Worm (Caenorhabditis elegans) whole organism, L2 larva: ENCODE measurements around the gene F53F8.6.

Experiments
- C34F6.9 ChIP-seq: fragments of 150-350 bp; optimal IDR thresholded peaks from 2 replicates; lab custom pipeline; 2014; ENCODE audit warnings: missing biosample characterization, missing genetic modification characterization
- F13H6.1 ChIP-seq: sonication (generic microtip); optimal IDR thresholded peaks from 2 replicates; lab custom pipeline; 2016; ENCODE audit warnings: missing genetic modification characterization, missing compliant biosample characterization
- Y55F3AM.14 ChIP-seq: fragments of 200-800 bp; sonication (Bioruptor generic); optimal IDR thresholded peaks from 2 replicates; lab custom pipeline; 2018; ENCODE audit warnings: mild to moderate bottlenecking, missing genetic modification characterization, missing compliant biosample characterization
- aly-2 ChIP-seq: fragments of 150-350 bp; optimal IDR thresholded peaks from 2 replicates; lab custom pipeline; 2014; ENCODE audit warnings: missing biosample characterization, missing genetic modification characterization
- ama-1 ChIP-seq: fragments of 150-350 bp; optimal IDR thresholded peaks from 2 replicates; lab custom pipeline; 2018; ENCODE audit warnings: inconsistent platforms
- blmp-1 ChIP-seq: sonication (generic microtip); optimal IDR thresholded peaks from 2 replicates; lab custom pipeline; 2017; ENCODE audit warnings: missing genetic modification characterization, mild to moderate bottlenecking, missing compliant biosample characterization, antibody characterized with exemption, moderate library complexity; ENCODE audit not compliant: insufficient read depth
- ceh-82 ChIP-seq: fragments of 150-350 bp; optimal IDR thresholded peaks from 2 replicates; lab custom pipeline; 2014; ENCODE audit warnings: missing biosample characterization, missing genetic modification characterization
- crh-2 ChIP-seq: sonication (generic microtip); optimal IDR thresholded peaks from 2 replicates; lab custom pipeline; 2017; ENCODE audit warnings: missing biosample characterization, missing genetic modification characterization
- dmd-4 ChIP-seq: sonication (generic microtip); optimal IDR thresholded peaks from 2 replicates; lab custom pipeline; 2017; ENCODE audit warnings: missing biosample characterization, missing genetic modification characterization
- egl-27 ChIP-seq: sonication (generic microtip); optimal IDR thresholded peaks from 3 replicates; lab custom pipeline; 2017; ENCODE audit warnings: missing biosample characterization, missing genetic modification reagents, missing genetic modification characterization
- elt-3 ChIP-seq: sonication (generic microtip); optimal IDR thresholded peaks from 2 replicates; lab custom pipeline; 2017; ENCODE audit warnings: missing biosample characterization, missing genetic modification characterization
- fos-1 ChIP-seq: fragments of 150-350 bp; optimal IDR thresholded peaks from 2 replicates; lab custom pipeline; 2014; ENCODE audit warnings: missing biosample characterization, missing genetic modification characterization
- gmeb-1 ChIP-seq: fragments of 150-350 bp; optimal IDR thresholded peaks from 2 replicates; lab custom pipeline; 2014; ENCODE audit warnings: missing biosample characterization, missing genetic modification characterization
- lin-11 ChIP-seq: fragments of 150-350 bp; sonication (generic microtip); optimal IDR thresholded peaks from 2 replicates; lab custom pipeline; 2014; ENCODE audit warnings: missing biosample characterization, missing genetic modification characterization, inconsistent platforms, mixed read lengths
- lin-13 ChIP-seq: fragments of 150-350 bp; optimal IDR thresholded peaks from 2 replicates; lab custom pipeline; 2014; ENCODE audit warnings: missing biosample characterization, missing genetic modification reagents, missing genetic modification characterization
- lin-39 ChIP-seq: fragments of 150-350 bp; optimal IDR thresholded peaks from 2 replicates; lab custom pipeline; 2014; ENCODE audit warnings: missing biosample characterization, missing genetic modification reagents, missing genetic modification characterization
- lsy-2 ChIP-seq, 2 experiments: fragments of 150-350 bp in 1 of 2; sonication (generic microtip) in 1 of 2; optimal IDR thresholded peaks; 2 replicates each; lab custom pipeline; 2014 to 2017; ENCODE audit warnings: missing biosample characterization in 2 of 2, missing genetic modification characterization in 2 of 2
- mab-5 ChIP-seq: fragments of 150-350 bp; optimal IDR thresholded peaks from 2 replicates; lab custom pipeline; 2014; ENCODE audit warnings: missing biosample characterization, missing genetic modification characterization
- mbf-1 ChIP-seq: sonication (generic microtip); optimal IDR thresholded peaks from 2 replicates; lab custom pipeline; 2017; ENCODE audit warnings: missing biosample characterization, missing genetic modification characterization
- nhr-10 ChIP-seq: sonication (generic microtip); optimal IDR thresholded peaks from 2 replicates; lab custom pipeline; 2017; ENCODE audit warnings: missing biosample characterization, missing genetic modification characterization
- nhr-12 ChIP-seq: fragments of 150-350 bp; optimal IDR thresholded peaks from 2 replicates; lab custom pipeline; 2014; ENCODE audit warnings: missing biosample characterization, missing genetic modification characterization
- nhr-129 ChIP-seq: fragments of 150-350 bp; optimal IDR thresholded peaks from 2 replicates; lab custom pipeline; 2014; ENCODE audit warnings: missing biosample characterization, missing genetic modification characterization
- nhr-23 ChIP-seq: fragments of 150-350 bp; optimal IDR thresholded peaks from 2 replicates; lab custom pipeline; 2014; ENCODE audit warnings: missing biosample characterization, missing genetic modification reagents, missing genetic modification characterization
- nhr-25 ChIP-seq: fragments of 150-350 bp; sonication (generic microtip); optimal IDR thresholded peaks from 3 replicates; lab custom pipeline; 2014; ENCODE audit warnings: missing biosample characterization, missing genetic modification characterization
- nhr-77 ChIP-seq: fragments of 150-350 bp; optimal IDR thresholded peaks from 2 replicates; lab custom pipeline; 2014; ENCODE audit warnings: missing biosample characterization, missing genetic modification characterization
- skn-1 ChIP-seq: sonication (generic microtip); optimal IDR thresholded peaks from 2 replicates; lab custom pipeline; 2017; ENCODE audit warnings: missing biosample characterization, missing genetic modification characterization
- sma-3 ChIP-seq: sonication (generic microtip); optimal IDR thresholded peaks from 2 replicates; lab custom pipeline; 2016; ENCODE audit warnings: missing genetic modification reagents, missing genetic modification characterization, missing compliant biosample characterization
- sma-9 ChIP-seq, 2 experiments: fragments of 150-350 bp in 1 of 2; sonication (generic microtip) in 1 of 2; optimal IDR thresholded peaks; 2 replicates each; lab custom pipeline; 2014 to 2016; ENCODE audit warnings: missing genetic modification characterization in 2 of 2, mild to moderate bottlenecking in 1 of 2, missing biosample characterization in 1 of 2, missing compliant biosample characterization in 1 of 2, missing genetic modification reagents in 1 of 2, moderate library complexity in 1 of 2
- unc-39 ChIP-seq: fragments of 150-350 bp; optimal IDR thresholded peaks from 2 replicates; lab custom pipeline; 2014; ENCODE audit warnings: missing biosample characterization, missing genetic modification characterization
- unc-55 ChIP-seq: fragments of 150-350 bp; sonication (generic microtip); optimal IDR thresholded peaks from 3 replicates; lab custom pipeline; 2014; ENCODE audit warnings: missing biosample characterization, missing genetic modification reagents, missing genetic modification characterization
- unc-62 ChIP-seq: fragments of 150-350 bp; optimal IDR thresholded peaks from 2 replicates; lab custom pipeline; 2014; ENCODE audit warnings: missing biosample characterization, missing genetic modification reagents, missing genetic modification characterization
- ztf-1 ChIP-seq: fragments of 200-800 bp; sonication (Bioruptor generic); conservative IDR thresholded peaks from 2 replicates; pipeline ENCODE4 v1.3.6; 2022; ENCODE audit warnings: missing genetic modification characterization, missing compliant biosample characterization
- ztf-4 ChIP-seq: fragments of 150-350 bp; optimal IDR thresholded peaks from 2 replicates; lab custom pipeline; 2014; ENCODE audit warnings: missing biosample characterization, missing genetic modification characterization

The F53F8.6 gene

ce11 chrV:20682309-20682708 lies 21.7 kb upstream of the F53F8.6 start:
- TF ChIP-seq ama-1 (lab: Kevin White, UChicago) = no peak
- no peak for TF ChIP-seq egl-27 (tag; lab: Kevin White, UChicago)
- TF ChIP-seq lsy-2 (tag; optimal IDR thresholded peaks at IDR 0.05; lab: Kevin White, UChicago) = no peak
- TF ChIP-seq aly-2 = no peak
- no peak for TF ChIP-seq nhr-77 (tag; lab: Kevin White, UChicago)
- TF ChIP-seq gmeb-1 (tag; lab: Kevin White, UChicago) = no peak
- TF ChIP-seq lin-13 = no peak
- no peak for TF ChIP-seq sma-3 (GFP tag; lab: Kevin White, UChicago)
- TF ChIP-seq ceh-82 (tag; lab: Kevin White, UChicago) = no peak
- no peak for TF ChIP-seq unc-55 (GFP tag; lab: Kevin White, UChicago)

- TF ChIP-seq lsy-2 (tag; optimal IDR thresholded peaks at IDR 0.05; lab: Kevin White, UChicago) = no peak
- no peak for TF ChIP-seq crh-2 (tag; lab: Kevin White, UChicago)
- TF ChIP-seq nhr-129 (tag; lab: Kevin White, UChicago) = no peak
- no peak for TF ChIP-seq ztf-4
- TF ChIP-seq skn-1 = no peak
- no peak for TF ChIP-seq ama-1 (lab: Kevin White, UChicago)
- TF ChIP-seq nhr-77 (tag; lab: Kevin White, UChicago) = no peak
- TF ChIP-seq nhr-12 (tag; lab: Kevin White, UChicago) = no peak
- no peak for TF ChIP-seq dmd-4 (tag; lab: Kevin White, UChicago)
- TF ChIP-seq lin-13 = no peak
These were observed 18.6 kb upstream of the F53F8.6 start, which contains the start of gene klf-2 for ce11 chrV:20685383-20685782. klf-2 (plus strand) TSS chrV:20685683.

ce11 chrV:20689481-20690039 lies 14.5 kb upstream of the F53F8.6 start, which contains the start of gene F53F8.3:
F53F8.3 (minus strand) TSS chrV:20689531.
- TF ChIP-seq elt-3 (no peak), ztf-4 (no peak), skn-1 (no peak)
- TF ChIP-seq, all 48 proteins: peak for 0

ce11 chrV:20691585-20691984 lies 12.4 kb upstream of the F53F8.6 start, which contains the start of gene F53F8.4:
F53F8.4 (minus strand) TSS chrV:20691685.
- TF ChIP-seq sma-3 (GFP tag; lab: Kevin White, UChicago) = no peak
- TF ChIP-seq ztf-4 = no peak
- TF ChIP-seq fos-1 (tag; lab: Kevin White, UChicago) = no peak
- TF ChIP-seq mab-5 = no peak
- no peak for TF ChIP-seq gmeb-1 (tag; lab: Kevin White, UChicago)
- TF ChIP-seq elt-3 = no peak
- TF ChIP-seq F13H6.1 (tag; lab: Kevin White, UChicago) = no peak
- TF ChIP-seq ztf-1 = no peak
- TF ChIP-seq egl-27 (tag; lab: Kevin White, UChicago) = no peak
- no peak for TF ChIP-seq unc-62 (GFP tag; lab: Kevin White, UChicago)
- no peak for TF ChIP-seq unc-39 (tag; lab: Kevin White, UChicago)
- TF ChIP-seq nhr-25 (tag; lab: Kevin White, UChicago) = no peak
- TF ChIP-seq mbf-1 (tag; lab: Kevin White, UChicago) = no peak
- no peak for TF ChIP-seq lin-11
- no peak for TF ChIP-seq blmp-1

ce11 chrV:20692903-20693302 lies 11.1 kb upstream of the F53F8.6 start:
- TF ChIP-seq mab-5 (no peak), lsy-2 (tag; optimal IDR thresholded peaks at IDR 0.05; lab: Kevin White, UChicago) (no peak), fos-1 (tag; lab: Kevin White, UChicago) (no peak), sma-9 (GFP tag; optimal IDR thresholded peaks at IDR 0.05; lab: Kevin White, UChicago) (peak; percentile 39), sma-9 (tag; optimal IDR thresholded peaks at IDR 0.05; lab: Kevin White, UChicago) (no peak), mbf-1 (tag; lab: Kevin White, UChicago) (no peak), nhr-129 (tag; lab: Kevin White, UChicago) (peak; percentile 57), lin-13 (no peak), nhr-10 (tag; lab: Kevin White, UChicago) (no peak), blmp-1 (peak; percentile 54), ztf-4 (no peak), nhr-25 (tag; lab: Kevin White, UChicago) (peak; percentile 79), lin-39 (tag; lab: Kevin White, UChicago) (no peak), sma-3 (GFP tag; lab: Kevin White, UChicago) (peak; percentile 25)

ce11 chrV:20693968-20694367 lies 10.1 kb upstream of the F53F8.6 start:
- TF ChIP-seq F13H6.1 (tag; lab: Kevin White, UChicago) (peak; percentile 40), sma-3 (GFP tag; lab: Kevin White, UChicago) (peak; percentile 73), Y55F3AM.14 (GFP tag; lab: Kevin White, UChicago) (peak; percentile 18), nhr-23 (tag; lab: Kevin White, UChicago) (no peak), unc-55 (GFP tag; lab: Kevin White, UChicago) (peak; percentile 18), aly-2 (no peak), gmeb-1 (tag; lab: Kevin White, UChicago) (peak; percentile 44), nhr-10 (tag; lab: Kevin White, UChicago) (no peak), lsy-2 (tag; optimal IDR thresholded peaks at IDR 0.05; lab: Kevin White, UChicago) (peak in 1 of 2 experiments; percentile 21), crh-2 (tag; lab: Kevin White, UChicago) (peak; percentile 4), C34F6.9 (peak; percentile 6), lin-13 (peak; percentile 45), nhr-25 (tag; lab: Kevin White, UChicago) (no peak), lin-11 (peak; percentile 17), fos-1 (tag; lab: Kevin White, UChicago) (no peak), nhr-129 (tag; lab: Kevin White, UChicago) (peak; percentile 39)
